Worm (Caenorhabditis elegans) whole organism, L4 larva: ENCODE measurements around the gene fbxa-136.
A peak's percentile ranks its signal among the peaks of the same experiment; 100 is the strongest.

Experiments used
- D1046.2 ChIP-seq: fragments of 200-800 bp; sonication (Bioruptor generic); IDR thresholded peaks from 2 replicates; pipeline ENCODE4 v1.3.6; 2022; ENCODE audit warnings: missing genetic modification characterization, missing compliant biosample characterization
- F10B5.3 ChIP-seq: sonication (generic microtip); optimal IDR thresholded peaks from 2 replicates; lab custom pipeline; 2016; ENCODE audit warnings: mild to moderate bottlenecking, missing genetic modification characterization, missing compliant biosample characterization
- F26F4.8 ChIP-seq: fragments of 200-800 bp; sonication (Bioruptor generic); conservative IDR thresholded peaks from 2 replicates; pipeline ENCODE4 v1.3.6; 2022; ENCODE audit warnings: missing genetic modification characterization, missing compliant biosample characterization
- F44E2.7 ChIP-seq: fragments of 200-800 bp; sonication (Bioruptor generic); IDR thresholded peaks from 2 replicates; pipeline ENCODE4 v2.1.2; 2022; ENCODE audit warnings: missing genetic modification characterization, missing compliant biosample characterization
- R02D3.7 ChIP-seq: fragments of 150-350 bp; sonication (generic microtip); optimal IDR thresholded peaks from 3 replicates; lab custom pipeline; 2014; ENCODE audit warnings: missing biosample characterization, missing genetic modification characterization
- T20F7.1 ChIP-seq: fragments of 200-800 bp; sonication (Bioruptor generic); optimal IDR thresholded peaks from 2 replicates; lab custom pipeline; 2018; ENCODE audit warnings: mild to moderate bottlenecking, missing genetic modification characterization, missing compliant biosample characterization
- Y48G9A.11 ChIP-seq: fragments of 200-800 bp; sonication (Bioruptor generic); IDR thresholded peaks from 2 replicates; pipeline ENCODE4 v1.3.6; 2022; ENCODE audit warnings: missing genetic modification reagents, missing genetic modification characterization, missing compliant biosample characterization
- Y5F2A.4 ChIP-seq: fragments of 200-800 bp; sonication (Bioruptor generic); optimal IDR thresholded peaks from 2 replicates; lab custom pipeline; 2018; ENCODE audit warnings: mild to moderate bottlenecking, missing genetic modification characterization, missing compliant biosample characterization
- arid-1 ChIP-seq: fragments of 200-800 bp; sonication (Bioruptor generic); conservative IDR thresholded peaks from 2 replicates; pipeline ENCODE4 v1.3.6; 2022; ENCODE audit warnings: missing genetic modification reagents, missing genetic modification characterization, missing compliant biosample characterization
- ceh-62 ChIP-seq: sonication (generic microtip); optimal IDR thresholded peaks from 2 replicates; lab custom pipeline; 2017; ENCODE audit warnings: missing biosample characterization, missing genetic modification characterization
- daf-16 ChIP-seq, 3 experiments: sonication (generic microtip); optimal IDR thresholded peaks; 2 replicates each; lab custom pipeline; 2016 to 2017; ENCODE audit warnings: missing genetic modification characterization in 3 of 3, missing genetic modification reagents in 3 of 3, mild to moderate bottlenecking in 2 of 3, missing compliant biosample characterization in 2 of 3, missing biosample characterization in 1 of 3, moderate library complexity in 1 of 3
- dmd-6 ChIP-seq: fragments of 200-800 bp; sonication (Bioruptor generic); IDR thresholded peaks from 2 replicates; pipeline ENCODE4 v1.3.6; 2022; ENCODE audit warnings: missing genetic modification reagents, missing genetic modification characterization, missing compliant biosample characterization
- dmd-8 ChIP-seq: fragments of 200-800 bp; sonication (Bioruptor generic); IDR thresholded peaks from 2 replicates; pipeline ENCODE4 v1.3.6; 2022; ENCODE audit warnings: missing genetic modification characterization, missing compliant biosample characterization
- dpl-1 ChIP-seq: fragments of 150-350 bp; optimal IDR thresholded peaks from 2 replicates; lab custom pipeline; 2014; ENCODE audit warnings: missing biosample characterization, missing genetic modification reagents, missing genetic modification characterization
- duxl-1 ChIP-seq: sonication (generic microtip); optimal IDR thresholded peaks from 2 replicates; lab custom pipeline; 2016; ENCODE audit warnings: mild to moderate bottlenecking, missing genetic modification characterization, moderate library complexity, missing compliant biosample characterization; ENCODE audit not compliant: poor library complexity
- egl-43 ChIP-seq: fragments of 200-800 bp; sonication (Bioruptor generic); IDR thresholded peaks from 2 replicates; pipeline ENCODE4 v1.3.6; 2022; ENCODE audit warnings: missing genetic modification reagents, missing genetic modification characterization, missing compliant biosample characterization
- fkh-10 ChIP-seq: fragments of 150-350 bp; optimal IDR thresholded peaks from 2 replicates; lab custom pipeline; 2014; ENCODE audit warnings: missing biosample characterization, missing genetic modification reagents, missing genetic modification characterization
- fos-1 ChIP-seq: fragments of 150-350 bp; optimal IDR thresholded peaks from 2 replicates; lab custom pipeline; 2014; ENCODE audit warnings: missing biosample characterization, missing genetic modification characterization
- lim-7 ChIP-seq: fragments of 200-800 bp; sonication (Bioruptor generic); IDR thresholded peaks from 2 replicates; pipeline ENCODE4 v1.3.6; 2022; ENCODE audit warnings: missing genetic modification characterization, missing compliant biosample characterization
- lin-1 ChIP-seq: fragments of 200-800 bp; sonication (Bioruptor generic); IDR thresholded peaks from 2 replicates; pipeline ENCODE4 v1.3.6; 2022; ENCODE audit warnings: missing genetic modification reagents, missing genetic modification characterization, missing compliant biosample characterization
- lir-3 ChIP-seq: sonication (generic microtip); optimal IDR thresholded peaks from 2 replicates; lab custom pipeline; 2016; ENCODE audit warnings: mild to moderate bottlenecking, missing genetic modification characterization, missing compliant biosample characterization
- madf-5 ChIP-seq, 2 experiments: fragments of 200-800 bp; sonication (Bioruptor generic); IDR thresholded peaks; 2 replicates each; pipeline ENCODE4 v1.3.6; 2022; ENCODE audit warnings: missing compliant biosample characterization in 2 of 2, missing genetic modification characterization in 2 of 2
- mdl-1 ChIP-seq, 2 experiments: fragments of 150-350 bp in 1 of 2; sonication (generic microtip) in 1 of 2; optimal IDR thresholded peaks; 2 replicates each; lab custom pipeline; 2014 to 2017; ENCODE audit warnings: missing biosample characterization in 2 of 2, missing genetic modification characterization in 2 of 2
- mes-2 ChIP-seq: sonication (generic microtip); optimal IDR thresholded peaks from 2 replicates; lab custom pipeline; 2016; ENCODE audit warnings: missing genotype, mild to moderate bottlenecking, missing genetic modification characterization, missing compliant biosample characterization; ENCODE audit not compliant: poor library complexity, severe bottlenecking
- mxl-3 ChIP-seq: fragments of 200-800 bp; sonication (Bioruptor generic); optimal IDR thresholded peaks from 2 replicates; lab custom pipeline; 2018; ENCODE audit warnings: mild to moderate bottlenecking, missing genetic modification characterization, missing compliant biosample characterization
- nhr-237 ChIP-seq: sonication (generic microtip); optimal IDR thresholded peaks from 2 replicates; lab custom pipeline; 2017; ENCODE audit warnings: missing biosample characterization, missing genetic modification characterization
- nhr-25 ChIP-seq: sonication (generic microtip); optimal IDR thresholded peaks from 2 replicates; lab custom pipeline; 2017; ENCODE audit warnings: missing genetic modification characterization, mild to moderate bottlenecking, missing compliant biosample characterization, antibody characterized with exemption, moderate library complexity, borderline replicate concordance; ENCODE audit not compliant: insufficient read depth
- nhr-41 ChIP-seq: fragments of 200-800 bp; sonication (Bioruptor generic); IDR thresholded peaks from 2 replicates; pipeline ENCODE4 v1.3.6; 2022; ENCODE audit warnings: missing genetic modification reagents, missing genetic modification characterization, missing compliant biosample characterization
- nhr-48 ChIP-seq: sonication (generic microtip); optimal IDR thresholded peaks from 2 replicates; lab custom pipeline; 2016; ENCODE audit warnings: mild to moderate bottlenecking, missing genetic modification characterization, missing compliant biosample characterization
- pha-4 ChIP-seq, 2 experiments: fragments of 150-350 bp in 1 of 2; fragments of 200-800 bp in 1 of 2; sonication (Bioruptor generic) in 1 of 2; IDR thresholded peaks in 1 of 2; optimal IDR thresholded peaks in 1 of 2; 2 replicates each; pipeline versions ENCODE4 v1.3.6 to Lab custom; 2014 to 2022; ENCODE audit warnings: missing genetic modification characterization in 2 of 2, missing genetic modification reagents in 2 of 2, missing biosample characterization in 1 of 2, missing compliant biosample characterization in 1 of 2
- php-3 ChIP-seq: fragments of 200-800 bp; sonication (Bioruptor generic); IDR thresholded peaks from 2 replicates; pipeline ENCODE4 v1.3.6; 2022; ENCODE audit warnings: missing genetic modification reagents, missing genetic modification characterization, missing compliant biosample characterization
- pqm-1 ChIP-seq: sonication (generic microtip); optimal IDR thresholded peaks from 2 replicates; lab custom pipeline; 2017; ENCODE audit warnings: missing biosample characterization, missing genetic modification characterization
- saeg-2 ChIP-seq: fragments of 200-800 bp; sonication (Bioruptor generic); IDR thresholded peaks from 2 replicates; pipeline ENCODE4 v1.3.6; 2022; ENCODE audit warnings: missing genetic modification reagents, missing genetic modification characterization, missing compliant biosample characterization
- snpc-1.2 ChIP-seq: fragments of 200-800 bp; sonication (Bioruptor generic); IDR thresholded peaks from 2 replicates; pipeline ENCODE4 v1.3.6; 2022; ENCODE audit warnings: missing genetic modification reagents, missing genetic modification characterization, missing compliant biosample characterization
- snpc-4 ChIP-seq: fragments of 150-350 bp; optimal IDR thresholded peaks from 2 replicates; lab custom pipeline; 2014; ENCODE audit warnings: missing biosample characterization, missing genetic modification characterization
- spr-3 ChIP-seq: fragments of 200-800 bp; sonication (Bioruptor generic); optimal IDR thresholded peaks from 2 replicates; lab custom pipeline; 2018; ENCODE audit warnings: mild to moderate bottlenecking, missing genetic modification characterization, missing compliant biosample characterization
- tag-97 ChIP-seq: fragments of 200-800 bp; sonication (Bioruptor generic); IDR thresholded peaks from 2 replicates; pipeline ENCODE4 v1.3.6; 2022; ENCODE audit warnings: missing genetic modification characterization, missing compliant biosample characterization
- unc-130 ChIP-seq: sonication (generic microtip); optimal IDR thresholded peaks from 2 replicates; lab custom pipeline; 2016; ENCODE audit warnings: missing genetic modification reagents, missing genetic modification characterization, missing compliant biosample characterization
- zag-1 ChIP-seq: fragments of 150-350 bp; optimal IDR thresholded peaks from 2 replicates; lab custom pipeline; 2014; ENCODE audit warnings: missing biosample characterization, missing genetic modification characterization
- zfp-3 ChIP-seq: fragments of 200-800 bp; sonication (Bioruptor generic); conservative IDR thresholded peaks from 2 replicates; pipeline ENCODE4 v1.3.6; 2022; ENCODE audit warnings: missing genetic modification reagents, missing genetic modification characterization, missing compliant biosample characterization
- zip-2 ChIP-seq: fragments of 150-350 bp; optimal IDR thresholded peaks from 2 replicates; lab custom pipeline; 2014; ENCODE audit warnings: missing biosample characterization, missing genetic modification characterization

fbxa-136 gene

DNA sequence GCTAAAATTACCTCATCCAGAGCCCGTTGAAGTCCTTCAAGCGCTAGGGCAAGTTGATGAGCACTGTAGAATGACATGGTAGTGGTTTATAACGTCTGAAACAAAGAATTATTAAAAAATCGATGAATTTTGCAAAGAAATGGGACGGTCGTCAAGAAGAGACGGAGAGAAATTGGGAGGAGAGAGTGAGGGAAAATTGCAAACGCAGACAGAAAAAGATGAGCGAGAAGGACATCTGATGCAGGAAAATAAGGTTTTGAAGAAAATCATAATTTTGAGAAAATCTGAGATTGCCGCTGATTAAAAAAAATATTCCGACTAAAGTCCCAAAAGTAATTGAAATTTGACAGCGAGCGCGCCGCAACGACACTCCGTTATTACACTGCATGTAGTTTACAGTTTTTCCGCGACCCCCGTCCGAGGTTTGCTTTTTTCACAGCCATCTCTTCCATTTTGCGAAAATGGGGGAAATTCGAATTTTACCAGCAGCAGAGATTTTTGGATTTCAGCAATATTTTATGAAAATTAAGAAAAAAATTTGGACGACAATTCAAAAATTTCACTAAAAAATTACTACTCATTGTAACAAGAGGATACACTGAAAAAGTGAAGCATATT lies 17.6 kb downstream of the fbxa-136 start, which contains the start of gene C18D4.6:
TSS of gene C18D4.6 (minus strand) at position 97 of the 618 bp plus-strand sequence.
- TF ChIP-seq php-3, result no peak
- TF ChIP-seq dpl-1 (GFP tag; lab: Kevin White, UChicago), result peak; percentile 3
- peak; percentile 54 for TF ChIP-seq mes-2 (tag; lab: Kevin White, UChicago)
- no peak for TF ChIP-seq spr-3 (GFP tag; lab: Kevin White, UChicago)
- TF ChIP-seq zag-1 (tag; lab: Kevin White, UChicago), result no peak
- TF ChIP-seq T20F7.1 (GFP tag; lab: Kevin White, UChicago), result peak; percentile 83
- TF ChIP-seq duxl-1, result peak; percentile 85
- TF ChIP-seq unc-130, result no peak

DNA sequence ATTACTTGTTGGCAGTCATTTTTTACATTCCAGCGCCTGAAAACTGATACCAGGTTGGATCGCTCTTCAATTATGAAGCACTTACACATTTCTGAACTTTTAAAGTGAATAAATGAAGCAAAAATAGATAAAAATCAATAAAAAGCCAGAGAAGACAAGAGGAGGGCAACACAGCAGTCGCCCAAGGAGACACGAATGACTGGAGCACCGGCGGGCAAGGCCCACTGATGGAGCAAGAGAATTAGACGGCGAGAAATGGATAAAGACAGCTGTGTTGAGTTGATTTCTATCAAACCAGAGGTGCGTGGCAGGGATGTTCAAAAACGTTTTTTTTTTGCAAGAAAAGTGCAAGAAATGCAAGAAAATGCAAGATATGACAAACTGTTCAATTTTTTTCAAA lies 18.5 kb downstream of the fbxa-136 start:
- TF ChIP-seq fos-1 (tag; lab: Kevin White, UChicago) (no peak), nhr-48 (tag; lab: Kevin White, UChicago) (no peak), D1046.2 (GFP tag; lab: Robert Waterston, UW) (no peak), dmd-6 (GFP tag; lab: Robert Waterston, UW) (no peak), ceh-62 (no peak), nhr-41 (GFP tag; lab: Robert Waterston, UW) (no peak)

DNA sequence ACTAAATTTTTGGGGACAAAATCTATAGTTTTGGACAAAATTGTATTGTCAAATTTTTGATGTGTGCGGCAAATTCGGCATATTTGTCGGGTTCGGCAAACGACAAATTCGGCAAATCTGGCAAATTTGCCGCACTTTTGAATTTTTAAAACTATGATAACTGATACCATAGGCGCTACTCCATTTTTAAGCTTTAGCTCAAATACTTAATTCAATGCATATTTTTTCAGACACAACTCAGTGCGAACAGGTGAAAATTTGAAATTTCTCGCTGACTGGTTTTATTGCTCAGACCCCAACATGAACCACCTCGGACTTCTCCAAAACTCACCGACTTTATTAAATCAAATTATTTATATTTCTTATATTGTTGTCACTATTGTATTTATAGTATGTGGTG lies 19.5 kb downstream of the fbxa-136 start, which contains the start of gene srz-25:
TSS of gene srz-25 (plus strand) at position 301 of the 400 bp plus-strand sequence.
- no peak for TF ChIP-seq R02D3.7 (tag; lab: Kevin White, UChicago)
- TF ChIP-seq fkh-10 (GFP tag; lab: Kevin White, UChicago), result no peak

DNA sequence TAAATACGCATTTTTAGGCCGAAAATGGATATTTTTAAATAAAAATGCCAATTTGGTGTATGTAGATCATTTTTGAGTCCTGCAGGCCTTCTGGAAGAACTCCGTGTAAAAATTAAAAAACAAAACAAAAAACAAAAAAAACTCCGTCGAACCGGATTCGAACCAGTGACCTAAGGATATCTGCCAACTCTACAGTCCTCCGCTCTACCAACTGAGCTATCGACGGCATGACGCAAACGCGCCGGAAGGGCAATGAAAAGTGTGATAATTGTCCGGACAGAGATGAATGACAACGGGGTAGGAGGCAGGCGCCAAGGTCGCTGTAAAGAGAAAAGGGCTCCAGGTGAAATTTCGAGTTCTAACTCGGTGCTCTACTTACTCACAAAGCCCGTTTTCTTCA lies 21.5 kb downstream of the fbxa-136 start:
- TF ChIP-seq Y5F2A.4 (GFP tag; lab: Kevin White, UChicago), result no peak
- TF ChIP-seq ceh-62, result no peak
- peak; percentile 24; the same call in 1 of the 2 replicates for TF ChIP-seq dmd-6 (GFP tag; lab: Robert Waterston, UW)
- no peak for TF ChIP-seq arid-1 (GFP tag; lab: Robert Waterston, UW)
- 0 out of 2 replicates have a peak, but pooled peaks have one; percentile 39 for TF ChIP-seq zfp-3 (GFP tag; lab: Robert Waterston, UW)
- TF ChIP-seq tag-97 (GFP tag; lab: Robert Waterston, UW), result no peak
- no peak for TF ChIP-seq lin-1
- no peak for TF ChIP-seq saeg-2 (GFP tag; lab: Robert Waterston, UW)
- TF ChIP-seq Y48G9A.11 (GFP tag; lab: Robert Waterston, UW), result no peak
- TF ChIP-seq lir-3 (tag; lab: Kevin White, UChicago), result no peak
- TF ChIP-seq daf-16 (GFP tag; optimal IDR thresholded peaks at IDR 0.05; lab: Kevin White, UChicago), result no peak
- peak; percentile 13 for TF ChIP-seq daf-16 (tag; optimal IDR thresholded peaks at IDR 0.05; lab: Kevin White, UChicago)
- 0 out of 2 replicates have a peak, but pooled peaks have one; percentile 29 for TF ChIP-seq dmd-8
- no peak for TF ChIP-seq mdl-1 (tag; optimal IDR thresholded peaks at IDR 0.05; lab: Kevin White, UChicago)
- no peak for TF ChIP-seq snpc-4
- 0 out of 4 replicates have a peak, but pooled peaks of 1 of the 2 experiments have one; percentile 35 for TF ChIP-seq madf-5 (GFP tag; IDR thresholded peaks at IDR 0.05; lab: Robert Waterston, UW)
- peak; percentile 40; the same call in 1 of the 2 replicates for TF ChIP-seq snpc-1.2 (GFP tag; lab: Robert Waterston, UW)
- TF ChIP-seq lim-7, result peak; percentile 73
- no peak for TF ChIP-seq nhr-237 (tag; lab: Kevin White, UChicago)
- no peak for TF ChIP-seq zip-2 (tag; lab: Kevin White, UChicago)
- no peak for TF ChIP-seq nhr-25 (tag; lab: Kevin White, UChicago)
- TF ChIP-seq mes-2 (tag; lab: Kevin White, UChicago), result peak; percentile 1
- no peak; the same call in 1 of the 2 replicates for TF ChIP-seq pha-4 (GFP tag; IDR thresholded peaks at IDR 0.05; lab: Robert Waterston, UW)
- no peak for TF ChIP-seq pha-4 (tag; optimal IDR thresholded peaks at IDR 0.05; lab: Kevin White, UChicago)
- no peak for TF ChIP-seq F44E2.7
- no peak for TF ChIP-seq mxl-3
- TF ChIP-seq duxl-1, result peak; percentile 65
- no peak for TF ChIP-seq F10B5.3 (tag; lab: Kevin White, UChicago)
- no peak for TF ChIP-seq pqm-1 (tag; lab: Kevin White, UChicago)
- 0 out of 2 replicates have a peak, but pooled peaks have one; percentile 24 for TF ChIP-seq F26F4.8 (GFP tag; lab: Robert Waterston, UW)
- TF ChIP-seq egl-43, result peak; percentile 75
- TF ChIP-seq php-3, result no peak
